Worm (Caenorhabditis elegans) whole organism, L4 larva: Measurements from ENCODE around the gene gst-41.

ENCODE experiments used
- D1046.2 ChIP-seq: fragments of 200-800 bp; sonication (Bioruptor generic); IDR thresholded peaks from 2 replicates; pipeline ENCODE4 v1.3.6; 2022; ENCODE audit warnings: missing genetic modification characterization, missing compliant biosample characterization
- F10B5.3 ChIP-seq: sonication (generic microtip); optimal IDR thresholded peaks from 2 replicates; lab custom pipeline; 2016; ENCODE audit warnings: mild to moderate bottlenecking, missing genetic modification characterization, missing compliant biosample characterization
- F37D6.2 ChIP-seq: sonication (generic microtip); optimal IDR thresholded peaks from 2 replicates; lab custom pipeline; 2016; ENCODE audit warnings: mild to moderate bottlenecking, missing genetic modification characterization, missing compliant biosample characterization
- F49E8.2 ChIP-seq: sonication (generic microtip); optimal IDR thresholded peaks from 2 replicates; lab custom pipeline; 2016; ENCODE audit warnings: missing compliant biosample characterization, mild to moderate bottlenecking, missing genetic modification characterization, borderline replicate concordance
- aha-1 ChIP-seq: fragments of 150-350 bp; peaks from one replicate; lab custom pipeline; 2014; ENCODE audit warnings: missing biosample characterization, missing genetic modification characterization
- ama-1 ChIP-seq: fragments of 150-350 bp; optimal IDR thresholded peaks from 2 replicates; lab custom pipeline; 2014; ENCODE audit warnings: inconsistent platforms, mixed read lengths
- arid-1 ChIP-seq: fragments of 200-800 bp; sonication (Bioruptor generic); conservative IDR thresholded peaks from 2 replicates; pipeline ENCODE4 v1.3.6; 2022; ENCODE audit warnings: missing genetic modification reagents, missing genetic modification characterization, missing compliant biosample characterization
- attf-4 ChIP-seq: sonication (generic microtip); optimal IDR thresholded peaks from 3 replicates; lab custom pipeline; 2017; ENCODE audit warnings: missing biosample characterization, missing genetic modification characterization
- ceh-28 ChIP-seq: fragments of 150-350 bp; optimal IDR thresholded peaks from 2 replicates; lab custom pipeline; 2014; ENCODE audit warnings: missing biosample characterization, missing genetic modification reagents, missing genetic modification characterization
- ceh-32 ChIP-seq: sonication (generic microtip); optimal IDR thresholded peaks from 2 replicates; lab custom pipeline; 2016; ENCODE audit warnings: mild to moderate bottlenecking, missing genetic modification characterization, missing compliant biosample characterization; ENCODE audit not compliant: poor library complexity
- ceh-44 ChIP-seq: fragments of 200-800 bp; sonication (Bioruptor generic); IDR thresholded peaks from 2 replicates; pipeline ENCODE4 v1.3.6; 2022; ENCODE audit warnings: missing genetic modification reagents, missing genetic modification characterization, missing compliant biosample characterization
- ces-1 ChIP-seq: fragments of 150-350 bp; sonication (generic microtip); optimal IDR thresholded peaks from 4 replicates; lab custom pipeline; 2014; ENCODE audit warnings: missing biosample characterization, missing genetic modification reagents, missing genetic modification characterization
- cey-2 ChIP-seq: sonication (generic microtip); optimal IDR thresholded peaks from 3 replicates; lab custom pipeline; 2017; ENCODE audit warnings: missing genetic modification characterization, mild to moderate bottlenecking, missing compliant biosample characterization, antibody characterized with exemption, borderline replicate concordance; ENCODE audit not compliant: insufficient read depth
- ctbp-1 ChIP-seq: fragments of 200-800 bp; sonication (Bioruptor generic); IDR thresholded peaks from 2 replicates; pipeline ENCODE4 v1.3.6; 2022; ENCODE audit warnings: missing genetic modification reagents, missing genetic modification characterization, missing compliant biosample characterization
- daf-12 ChIP-seq: fragments of 150-350 bp; optimal IDR thresholded peaks from 2 replicates; lab custom pipeline; 2014; ENCODE audit warnings: missing biosample characterization, missing genetic modification reagents, missing genetic modification characterization
- dmd-6 ChIP-seq: fragments of 200-800 bp; sonication (Bioruptor generic); IDR thresholded peaks from 2 replicates; pipeline ENCODE4 v1.3.6; 2022; ENCODE audit warnings: missing genetic modification reagents, missing genetic modification characterization, missing compliant biosample characterization
- dmd-8 ChIP-seq: fragments of 200-800 bp; sonication (Bioruptor generic); IDR thresholded peaks from 2 replicates; pipeline ENCODE4 v1.3.6; 2022; ENCODE audit warnings: missing genetic modification characterization, missing compliant biosample characterization
- dpl-1 ChIP-seq: fragments of 150-350 bp; optimal IDR thresholded peaks from 2 replicates; lab custom pipeline; 2014; ENCODE audit warnings: missing biosample characterization, missing genetic modification reagents, missing genetic modification characterization
- duxl-1 ChIP-seq: sonication (generic microtip); optimal IDR thresholded peaks from 2 replicates; lab custom pipeline; 2016; ENCODE audit warnings: mild to moderate bottlenecking, missing genetic modification characterization, moderate library complexity, missing compliant biosample characterization; ENCODE audit not compliant: poor library complexity
- dve-1 ChIP-seq: sonication (generic microtip); optimal IDR thresholded peaks from 2 replicates; lab custom pipeline; 2017; ENCODE audit warnings: antibody characterized with exemption, mild to moderate bottlenecking, missing genetic modification characterization, missing compliant biosample characterization; ENCODE audit not compliant: insufficient read depth
- egl-27 ChIP-seq: sonication (generic microtip); optimal IDR thresholded peaks from 3 replicates; lab custom pipeline; 2017; ENCODE audit warnings: missing biosample characterization, missing genetic modification reagents, missing genetic modification characterization
- fkh-10 ChIP-seq: fragments of 150-350 bp; optimal IDR thresholded peaks from 2 replicates; lab custom pipeline; 2014; ENCODE audit warnings: missing biosample characterization, missing genetic modification reagents, missing genetic modification characterization
- fos-1 ChIP-seq: fragments of 150-350 bp; optimal IDR thresholded peaks from 2 replicates; lab custom pipeline; 2014; ENCODE audit warnings: missing biosample characterization, missing genetic modification characterization
- hlh-11 ChIP-seq: fragments of 200-800 bp; sonication (Bioruptor generic); optimal IDR thresholded peaks from 2 replicates; lab custom pipeline; 2018; ENCODE audit warnings: mild to moderate bottlenecking, missing genetic modification characterization, missing compliant biosample characterization
- lin-13 ChIP-seq: fragments of 150-350 bp; optimal IDR thresholded peaks from 2 replicates; lab custom pipeline; 2014; ENCODE audit warnings: missing biosample characterization, missing genetic modification reagents, missing genetic modification characterization
- lin-39 ChIP-seq: fragments of 150-350 bp; optimal IDR thresholded peaks from 2 replicates; lab custom pipeline; 2014; ENCODE audit warnings: missing biosample characterization, missing genetic modification reagents, missing genetic modification characterization
- madf-9 ChIP-seq: fragments of 200-800 bp; sonication (Bioruptor generic); conservative IDR thresholded peaks from 2 replicates; pipeline ENCODE4 v1.3.6; 2022; ENCODE audit warnings: missing genetic modification reagents, missing genetic modification characterization, missing compliant biosample characterization
- mxl-3 ChIP-seq: fragments of 200-800 bp; sonication (Bioruptor generic); optimal IDR thresholded peaks from 2 replicates; lab custom pipeline; 2018; ENCODE audit warnings: mild to moderate bottlenecking, missing genetic modification characterization, missing compliant biosample characterization
- nhr-10 ChIP-seq: fragments of 150-350 bp; optimal IDR thresholded peaks from 2 replicates; lab custom pipeline; 2014; ENCODE audit warnings: missing biosample characterization, missing genetic modification characterization
- nhr-42 ChIP-seq: fragments of 200-800 bp; sonication (Bioruptor generic); IDR thresholded peaks from 2 replicates; pipeline ENCODE4 v1.3.6; 2022; ENCODE audit warnings: missing genetic modification characterization, missing compliant biosample characterization
- nhr-48 ChIP-seq: sonication (generic microtip); optimal IDR thresholded peaks from 2 replicates; lab custom pipeline; 2016; ENCODE audit warnings: mild to moderate bottlenecking, missing genetic modification characterization, missing compliant biosample characterization
- nhr-76 ChIP-seq: fragments of 150-350 bp; optimal IDR thresholded peaks from 2 replicates; lab custom pipeline; 2014; ENCODE audit warnings: missing biosample characterization, missing genetic modification characterization
- rbr-2 ChIP-seq: sonication (generic microtip); optimal IDR thresholded peaks from 2 replicates; lab custom pipeline; 2016; ENCODE audit warnings: missing genotype, missing genetic modification characterization, missing compliant biosample characterization
- sdz-12 ChIP-seq: fragments of 200-800 bp; sonication (Bioruptor generic); optimal IDR thresholded peaks from 2 replicates; lab custom pipeline; 2018; ENCODE audit warnings: mild to moderate bottlenecking, missing genetic modification characterization, missing compliant biosample characterization
- snpc-4 ChIP-seq: fragments of 150-350 bp; optimal IDR thresholded peaks from 2 replicates; lab custom pipeline; 2014; ENCODE audit warnings: missing biosample characterization, missing genetic modification characterization
- unc-130 ChIP-seq: sonication (generic microtip); optimal IDR thresholded peaks from 2 replicates; lab custom pipeline; 2016; ENCODE audit warnings: missing genetic modification reagents, missing genetic modification characterization, missing compliant biosample characterization
- unc-62 ChIP-seq, 3 experiments: fragments of 150-350 bp in 1 of 3; sonication (generic microtip); optimal IDR thresholded peaks in 2 of 3; peaks in 1 of 3; 1 replicate in 1 of 3; 2 replicates in 2 of 3; lab custom pipeline; 2014 to 2017; ENCODE audit warnings: missing biosample characterization in 3 of 3, missing genetic modification characterization in 3 of 3, missing genetic modification reagents in 3 of 3, missing genotype in 1 of 3
- zfp-3 ChIP-seq: fragments of 200-800 bp; sonication (Bioruptor generic); conservative IDR thresholded peaks from 2 replicates; pipeline ENCODE4 v1.3.6; 2022; ENCODE audit warnings: missing genetic modification reagents, missing genetic modification characterization, missing compliant biosample characterization

gst-41 gene

ce11 chrV:7413107-7413774 is 14.1 kb upstream of the gst-41 start, which contains the start of gene F18E3.11 (continued):
- TF ChIP-seq fos-1 (tag; lab: Kevin White, UChicago) (no peak), dmd-6 (GFP tag; lab: Robert Waterston, UW) (peak; percentile 23; the same call in 1 of the 2 replicates), ceh-32 (no peak), F37D6.2 (tag; lab: Kevin White, UChicago) (no peak), ceh-28 (no peak), ceh-44 (GFP tag; lab: Robert Waterston, UW) (no peak), attf-4 (tag; lab: Kevin White, UChicago) (no peak), hlh-11 (tag; lab: Kevin White, UChicago) (peak; percentile 71), ctbp-1 (GFP tag; lab: Robert Waterston, UW) (no peak), snpc-4 (tag; lab: Kevin White, UChicago) (no peak), mxl-3 (GFP tag; lab: Kevin White, UChicago) (peak; percentile 45), unc-130 (GFP tag; lab: Kevin White, UChicago) (no peak), dve-1 (tag; lab: Kevin White, UChicago) (no peak), ama-1 (lab: Kevin White, UChicago) (peak; percentile 94), arid-1 (GFP tag; lab: Robert Waterston, UW) (no peak)
- TF ChIP-seq, all 104 proteins: peak for 16

ce11 chrV:7411695-7412094 is 12.6 kb upstream of the gst-41 start, which contains the start of gene str-41:
Gene str-41, plus strand, starts transcription at chrV:7411995.
- no peak for TF ChIP-seq F10B5.3 (tag; lab: Kevin White, UChicago)
- TF ChIP-seq nhr-42 (GFP tag; lab: Robert Waterston, UW), result no peak
- no peak for TF ChIP-seq lin-39 (tag; lab: Kevin White, UChicago)
- no peak for TF ChIP-seq dpl-1 (GFP tag; lab: Kevin White, UChicago)
- TF ChIP-seq egl-27 (tag; lab: Kevin White, UChicago), result no peak
- TF ChIP-seq ceh-44 (GFP tag; lab: Robert Waterston, UW), result no peak
- TF ChIP-seq ces-1 (GFP tag; lab: Kevin White, UChicago), result no peak
- TF ChIP-seq cey-2 (tag; lab: Kevin White, UChicago), result no peak
- no peak for TF ChIP-seq unc-62 (GFP tag; optimal IDR thresholded peaks at IDR 0.05 in 1 of 2; lab: Kevin White, UChicago)
- TF ChIP-seq unc-62 (tag; optimal IDR thresholded peaks at IDR 0.05; lab: Kevin White, UChicago), result no peak
- TF ChIP-seq D1046.2 (GFP tag; lab: Robert Waterston, UW), result no peak
- no peak for TF ChIP-seq zfp-3
- no peak for TF ChIP-seq rbr-2

- TF ChIP-seq mxl-3 (GFP tag; lab: Kevin White, UChicago) (no peak), aha-1 (no peak), fkh-10 (GFP tag; lab: Kevin White, UChicago) (no peak), madf-9 (GFP tag; lab: Robert Waterston, UW) (no peak), nhr-42 (GFP tag; lab: Robert Waterston, UW) (no peak), sdz-12 (GFP tag; lab: Kevin White, UChicago) (no peak), nhr-48 (tag; lab: Kevin White, UChicago) (no peak), lin-13 (GFP tag; lab: Kevin White, UChicago) (no peak), F49E8.2 (tag; lab: Kevin White, UChicago) (no peak), ceh-28 (no peak), daf-12 (tag; lab: Kevin White, UChicago) (no peak), duxl-1 (tag; lab: Kevin White, UChicago) (no peak), nhr-10 (tag; lab: Kevin White, UChicago) (no peak), egl-27 (tag; lab: Kevin White, UChicago) (no peak), nhr-76 (no peak), dmd-8 (GFP tag; lab: Robert Waterston, UW) (no peak), dpl-1 (GFP tag; lab: Kevin White, UChicago) (no peak), F10B5.3 (tag; lab: Kevin White, UChicago) (no peak), ceh-32 (no peak)
These were observed 10.5 kb upstream of the gst-41 start, which contains the start of gene R13D7.2 for ce11 chrV:7409599-7409998. Gene R13D7.2, plus strand, starts transcription at chrV:7409899.
